Worm (Caenorhabditis elegans) whole organism, L4 larva: ENCODE data around the gene clec-57.

Source experiments
- F37D6.2 ChIP-seq: sonication (generic microtip); optimal IDR thresholded peaks from 2 replicates; lab custom pipeline; 2016; ENCODE audit warnings: mild to moderate bottlenecking, missing genetic modification characterization, missing compliant biosample characterization
- F44E2.7 ChIP-seq: fragments of 200-800 bp; sonication (Bioruptor generic); IDR thresholded peaks from 2 replicates; pipeline ENCODE4 v2.1.2; 2022; ENCODE audit warnings: missing genetic modification characterization, missing compliant biosample characterization
- R02D3.7 ChIP-seq: fragments of 150-350 bp; sonication (generic microtip); optimal IDR thresholded peaks from 3 replicates; lab custom pipeline; 2014; ENCODE audit warnings: missing biosample characterization, missing genetic modification characterization
- Y48G9A.11 ChIP-seq: fragments of 200-800 bp; sonication (Bioruptor generic); IDR thresholded peaks from 2 replicates; pipeline ENCODE4 v1.3.6; 2022; ENCODE audit warnings: missing genetic modification reagents, missing genetic modification characterization, missing compliant biosample characterization
- Y75B8A.6 ChIP-seq: fragments of 200-800 bp; sonication (Bioruptor generic); IDR thresholded peaks from 2 replicates; pipeline ENCODE4 v1.3.6; 2022; ENCODE audit warnings: missing genetic modification reagents, missing genetic modification characterization, missing compliant biosample characterization
- ZK337.2 ChIP-seq: fragments of 200-800 bp; sonication (Bioruptor generic); IDR thresholded peaks from 2 replicates; pipeline ENCODE4 v1.3.6; 2022; ENCODE audit warnings: missing genetic modification reagents, missing genetic modification characterization, missing compliant biosample characterization
- aha-1 ChIP-seq: fragments of 150-350 bp; peaks from one replicate; lab custom pipeline; 2014; ENCODE audit warnings: missing biosample characterization, missing genetic modification characterization
- ceh-32 ChIP-seq: sonication (generic microtip); optimal IDR thresholded peaks from 2 replicates; lab custom pipeline; 2016; ENCODE audit warnings: mild to moderate bottlenecking, missing genetic modification characterization, missing compliant biosample characterization; ENCODE audit not compliant: poor library complexity
- ceh-44 ChIP-seq: fragments of 200-800 bp; sonication (Bioruptor generic); IDR thresholded peaks from 2 replicates; pipeline ENCODE4 v1.3.6; 2022; ENCODE audit warnings: missing genetic modification reagents, missing genetic modification characterization, missing compliant biosample characterization
- cey-2 ChIP-seq: sonication (generic microtip); optimal IDR thresholded peaks from 3 replicates; lab custom pipeline; 2017; ENCODE audit warnings: missing genetic modification characterization, mild to moderate bottlenecking, missing compliant biosample characterization, antibody characterized with exemption, borderline replicate concordance; ENCODE audit not compliant: insufficient read depth
- daf-16 ChIP-seq, 3 experiments: sonication (generic microtip); optimal IDR thresholded peaks; 2 replicates each; lab custom pipeline; 2016 to 2017; ENCODE audit warnings: missing genetic modification characterization in 3 of 3, missing genetic modification reagents in 3 of 3, mild to moderate bottlenecking in 2 of 3, missing compliant biosample characterization in 2 of 3, missing biosample characterization in 1 of 3, moderate library complexity in 1 of 3
- daf-8 ChIP-seq: fragments of 200-800 bp; sonication (Bioruptor generic); IDR thresholded peaks from 2 replicates; pipeline ENCODE4 v1.3.6; 2022; ENCODE audit warnings: missing genetic modification characterization, missing compliant biosample characterization
- dmd-6 ChIP-seq: fragments of 200-800 bp; sonication (Bioruptor generic); IDR thresholded peaks from 2 replicates; pipeline ENCODE4 v1.3.6; 2022; ENCODE audit warnings: missing genetic modification reagents, missing genetic modification characterization, missing compliant biosample characterization
- dmd-9 ChIP-seq: fragments of 200-800 bp; sonication (Bioruptor generic); IDR thresholded peaks from 2 replicates; pipeline ENCODE4 v1.3.6; 2022; ENCODE audit warnings: missing genetic modification reagents, missing genetic modification characterization, missing compliant biosample characterization
- dpl-1 ChIP-seq: fragments of 150-350 bp; optimal IDR thresholded peaks from 2 replicates; lab custom pipeline; 2014; ENCODE audit warnings: missing biosample characterization, missing genetic modification reagents, missing genetic modification characterization
- duxl-1 ChIP-seq: sonication (generic microtip); optimal IDR thresholded peaks from 2 replicates; lab custom pipeline; 2016; ENCODE audit warnings: mild to moderate bottlenecking, missing genetic modification characterization, moderate library complexity, missing compliant biosample characterization; ENCODE audit not compliant: poor library complexity
- dve-1 ChIP-seq: sonication (generic microtip); optimal IDR thresholded peaks from 2 replicates; lab custom pipeline; 2017; ENCODE audit warnings: antibody characterized with exemption, mild to moderate bottlenecking, missing genetic modification characterization, missing compliant biosample characterization; ENCODE audit not compliant: insufficient read depth
- egl-43 ChIP-seq: fragments of 200-800 bp; sonication (Bioruptor generic); IDR thresholded peaks from 2 replicates; pipeline ENCODE4 v1.3.6; 2022; ENCODE audit warnings: missing genetic modification reagents, missing genetic modification characterization, missing compliant biosample characterization
- gei-8 ChIP-seq: fragments of 200-800 bp; sonication (Bioruptor generic); optimal IDR thresholded peaks from 2 replicates; lab custom pipeline; 2018; ENCODE audit warnings: mild to moderate bottlenecking, missing genetic modification characterization, missing compliant biosample characterization
- hlh-11 ChIP-seq: fragments of 200-800 bp; sonication (Bioruptor generic); optimal IDR thresholded peaks from 2 replicates; lab custom pipeline; 2018; ENCODE audit warnings: mild to moderate bottlenecking, missing genetic modification characterization, missing compliant biosample characterization
- hlh-30 ChIP-seq: sonication (generic microtip); optimal IDR thresholded peaks from 2 replicates; lab custom pipeline; 2017; ENCODE audit warnings: antibody characterized with exemption, mild to moderate bottlenecking, missing genetic modification characterization, missing compliant biosample characterization; ENCODE audit not compliant: insufficient read depth
- lin-15B ChIP-seq: fragments of 150-350 bp; sonication (generic microtip); optimal IDR thresholded peaks from 3 replicates; lab custom pipeline; 2014; ENCODE audit warnings: missing biosample characterization, missing genetic modification characterization
- lin-29 ChIP-seq: fragments of 200-800 bp; sonication (Bioruptor generic); IDR thresholded peaks from 2 replicates; pipeline ENCODE4 v1.3.6; 2022; ENCODE audit warnings: missing genetic modification reagents, missing genetic modification characterization, missing compliant biosample characterization
- lsy-2 ChIP-seq, 2 experiments: fragments of 150-350 bp in 1 of 2; sonication (generic microtip) in 1 of 2; optimal IDR thresholded peaks; 2 replicates each; lab custom pipeline; 2014 to 2017; ENCODE audit warnings: missing biosample characterization in 2 of 2, missing genetic modification characterization in 2 of 2
- madf-5 ChIP-seq, 2 experiments: fragments of 200-800 bp; sonication (Bioruptor generic); IDR thresholded peaks; 2 replicates each; pipeline ENCODE4 v1.3.6; 2022; ENCODE audit warnings: missing compliant biosample characterization in 2 of 2, missing genetic modification characterization in 2 of 2
- mep-1 ChIP-seq: fragments of 150-350 bp; sonication (generic microtip); optimal IDR thresholded peaks from 3 replicates; lab custom pipeline; 2014; ENCODE audit warnings: missing biosample characterization, missing genetic modification characterization
- mxl-2 ChIP-seq: fragments of 200-800 bp; sonication (Bioruptor generic); conservative IDR thresholded peaks from 2 replicates; pipeline ENCODE4 v1.3.6; 2022; ENCODE audit warnings: missing genetic modification reagents, missing genetic modification characterization, missing compliant biosample characterization
- mxl-3 ChIP-seq: fragments of 200-800 bp; sonication (Bioruptor generic); optimal IDR thresholded peaks from 2 replicates; lab custom pipeline; 2018; ENCODE audit warnings: mild to moderate bottlenecking, missing genetic modification characterization, missing compliant biosample characterization
- nhr-10 ChIP-seq: fragments of 150-350 bp; optimal IDR thresholded peaks from 2 replicates; lab custom pipeline; 2014; ENCODE audit warnings: missing biosample characterization, missing genetic modification characterization
- nhr-102 ChIP-seq: sonication (generic microtip); optimal IDR thresholded peaks from 2 replicates; lab custom pipeline; 2016; ENCODE audit warnings: mild to moderate bottlenecking, missing genetic modification characterization, moderate library complexity, missing compliant biosample characterization
- nhr-11 ChIP-seq: fragments of 150-350 bp; optimal IDR thresholded peaks from 2 replicates; lab custom pipeline; 2014; ENCODE audit warnings: missing biosample characterization, missing genetic modification characterization
- nhr-28 ChIP-seq: fragments of 150-350 bp; optimal IDR thresholded peaks from 2 replicates; lab custom pipeline; 2014; ENCODE audit warnings: missing biosample characterization, missing genetic modification characterization
- nhr-48 ChIP-seq: sonication (generic microtip); optimal IDR thresholded peaks from 2 replicates; lab custom pipeline; 2016; ENCODE audit warnings: mild to moderate bottlenecking, missing genetic modification characterization, missing compliant biosample characterization
- nhr-6 ChIP-seq: fragments of 150-350 bp; optimal IDR thresholded peaks from 2 replicates; lab custom pipeline; 2014; ENCODE audit warnings: missing biosample characterization, missing genetic modification characterization
- pha-4 ChIP-seq, 2 experiments: fragments of 150-350 bp in 1 of 2; fragments of 200-800 bp in 1 of 2; sonication (Bioruptor generic) in 1 of 2; IDR thresholded peaks in 1 of 2; optimal IDR thresholded peaks in 1 of 2; 2 replicates each; pipeline versions ENCODE4 v1.3.6 to Lab custom; 2014 to 2022; ENCODE audit warnings: missing genetic modification characterization in 2 of 2, missing genetic modification reagents in 2 of 2, missing biosample characterization in 1 of 2, missing compliant biosample characterization in 1 of 2
- php-3 ChIP-seq: fragments of 200-800 bp; sonication (Bioruptor generic); IDR thresholded peaks from 2 replicates; pipeline ENCODE4 v1.3.6; 2022; ENCODE audit warnings: missing genetic modification reagents, missing genetic modification characterization, missing compliant biosample characterization
- rbr-2 ChIP-seq: sonication (generic microtip); optimal IDR thresholded peaks from 2 replicates; lab custom pipeline; 2016; ENCODE audit warnings: missing genotype, missing genetic modification characterization, missing compliant biosample characterization
- set-16 ChIP-seq: fragments of 200-800 bp; sonication (Bioruptor generic); IDR thresholded peaks from 2 replicates; pipeline ENCODE4 v1.3.6; 2022; ENCODE audit warnings: missing genetic modification reagents, missing genetic modification characterization, missing compliant biosample characterization
- snpc-1.2 ChIP-seq: fragments of 200-800 bp; sonication (Bioruptor generic); IDR thresholded peaks from 2 replicates; pipeline ENCODE4 v1.3.6; 2022; ENCODE audit warnings: missing genetic modification reagents, missing genetic modification characterization, missing compliant biosample characterization
- tag-97 ChIP-seq: fragments of 200-800 bp; sonication (Bioruptor generic); IDR thresholded peaks from 2 replicates; pipeline ENCODE4 v1.3.6; 2022; ENCODE audit warnings: missing genetic modification characterization, missing compliant biosample characterization
- tra-1 ChIP-seq: fragments of 200-800 bp; sonication (Bioruptor generic); IDR thresholded peaks from 2 replicates; pipeline ENCODE4 v1.3.6; 2022; ENCODE audit warnings: missing genetic modification reagents, missing genetic modification characterization, missing compliant biosample characterization
- zfp-2 ChIP-seq: sonication (generic microtip); optimal IDR thresholded peaks from 2 replicates; lab custom pipeline; 2016; ENCODE audit warnings: mild to moderate bottlenecking, missing genetic modification characterization, missing compliant biosample characterization
- zip-2 ChIP-seq: fragments of 150-350 bp; optimal IDR thresholded peaks from 2 replicates; lab custom pipeline; 2014; ENCODE audit warnings: missing biosample characterization, missing genetic modification characterization

clec-57 gene

ce11 chrV:14503065-14503464 lies 34.0 kb downstream of the clec-57 start (continued):
- TF ChIP-seq cey-2 (no peak), F44E2.7 (GFP tag; lab: Robert Waterston, UW) (no peak), mep-1 (tag; lab: Kevin White, UChicago) (peak; percentile 30)

ce11 chrV:14504120-14504519 lies 35.1 kb downstream of the clec-57 start:
- TF ChIP-seq madf-5 (GFP tag; IDR thresholded peaks at IDR 0.05; lab: Robert Waterston, UW), result no peak
- TF ChIP-seq aha-1 (tag; lab: Kevin White, UChicago), result peak; percentile 87
- TF ChIP-seq daf-16 (GFP tag; optimal IDR thresholded peaks at IDR 0.05; lab: Kevin White, UChicago), result no peak
- peak; percentile 60 for TF ChIP-seq daf-16 (tag; optimal IDR thresholded peaks at IDR 0.05; lab: Kevin White, UChicago)
- TF ChIP-seq nhr-6 (tag; lab: Kevin White, UChicago), result peak; percentile 23
- TF ChIP-seq lsy-2 (tag; optimal IDR thresholded peaks at IDR 0.05; lab: Kevin White, UChicago), result no peak

ce11 chrV:14504774-14505173 lies 35.7 kb downstream of the clec-57 start:
- TF ChIP-seq nhr-28 (tag; lab: Kevin White, UChicago) (peak; percentile 14), hlh-11 (peak; percentile 6), mep-1 (tag; lab: Kevin White, UChicago) (peak; percentile 23), F44E2.7 (GFP tag; lab: Robert Waterston, UW) (no peak), mxl-3 (GFP tag; lab: Kevin White, UChicago) (peak; percentile 30), dmd-6 (GFP tag; lab: Robert Waterston, UW) (peak; percentile 27; the same call in 1 of the 2 replicates), set-16 (no peak)
- TF ChIP-seq, all 104 proteins: peak for 5

ce11 chrV:14505745-14506214 lies 36.7 kb downstream of the clec-57 start:
- TF ChIP-seq mxl-2 (GFP tag; lab: Robert Waterston, UW), result no peak
- TF ChIP-seq dve-1 (tag; lab: Kevin White, UChicago), result peak; percentile 65
- peak; percentile 17 for TF ChIP-seq nhr-102 (tag; lab: Kevin White, UChicago)
- peak; percentile 72; the same call in 1 of the 2 replicates for TF ChIP-seq tra-1 (GFP tag; lab: Robert Waterston, UW)
- TF ChIP-seq zfp-2, result no peak
- TF ChIP-seq tag-97 (GFP tag; lab: Robert Waterston, UW), result no peak
- TF ChIP-seq R02D3.7, result no peak
- peak; percentile 84 for TF ChIP-seq nhr-28 (tag; lab: Kevin White, UChicago)
- peak; percentile 78 for TF ChIP-seq nhr-48 (tag; lab: Kevin White, UChicago)
- no peak for TF ChIP-seq Y75B8A.6 (GFP tag; lab: Robert Waterston, UW)
- TF ChIP-seq lin-15B, result no peak
- peak; percentile 76 for TF ChIP-seq hlh-30
- no peak for TF ChIP-seq nhr-10 (tag; lab: Kevin White, UChicago)
- no peak for TF ChIP-seq Y48G9A.11 (GFP tag; lab: Robert Waterston, UW)
- no peak for TF ChIP-seq F37D6.2
- TF ChIP-seq zip-2 (tag; lab: Kevin White, UChicago), result no peak
- TF ChIP-seq egl-43 (GFP tag; lab: Robert Waterston, UW), result peak; percentile 37; the same call in 1 of the 2 replicates
- no peak for TF ChIP-seq ZK337.2 (GFP tag; lab: Robert Waterston, UW)
- TF ChIP-seq gei-8, result no peak
- no peak for TF ChIP-seq nhr-11 (tag; lab: Kevin White, UChicago)
- no peak for TF ChIP-seq nhr-6 (tag; lab: Kevin White, UChicago)
- TF ChIP-seq set-16, result peak; percentile 20; the same call in 1 of the 2 replicates
- no peak for TF ChIP-seq ceh-32 (tag; lab: Kevin White, UChicago)
- no peak for TF ChIP-seq dpl-1 (GFP tag; lab: Kevin White, UChicago)
- TF ChIP-seq rbr-2 (tag; lab: Kevin White, UChicago), result peak; percentile 26
- no peak for TF ChIP-seq duxl-1 (tag; lab: Kevin White, UChicago)
- TF ChIP-seq hlh-11, result peak; percentile 86
- TF ChIP-seq daf-8 (GFP tag; lab: Robert Waterston, UW), result no peak
- TF ChIP-seq ceh-44 (GFP tag; lab: Robert Waterston, UW), result no peak
- TF ChIP-seq php-3, result no peak
- TF ChIP-seq lin-29, result no peak
- TF ChIP-seq pha-4 (GFP tag; IDR thresholded peaks at IDR 0.05; lab: Robert Waterston, UW), result no peak
- TF ChIP-seq pha-4 (tag; optimal IDR thresholded peaks at IDR 0.05; lab: Kevin White, UChicago), result no peak
- no peak for TF ChIP-seq snpc-1.2 (GFP tag; lab: Robert Waterston, UW)
- no peak for TF ChIP-seq dmd-9 (GFP tag; lab: Robert Waterston, UW)
